Fruit fly (Drosophila melanogaster): ENCODE measurements around the gene pinta.

Gene pinta

DNA sequence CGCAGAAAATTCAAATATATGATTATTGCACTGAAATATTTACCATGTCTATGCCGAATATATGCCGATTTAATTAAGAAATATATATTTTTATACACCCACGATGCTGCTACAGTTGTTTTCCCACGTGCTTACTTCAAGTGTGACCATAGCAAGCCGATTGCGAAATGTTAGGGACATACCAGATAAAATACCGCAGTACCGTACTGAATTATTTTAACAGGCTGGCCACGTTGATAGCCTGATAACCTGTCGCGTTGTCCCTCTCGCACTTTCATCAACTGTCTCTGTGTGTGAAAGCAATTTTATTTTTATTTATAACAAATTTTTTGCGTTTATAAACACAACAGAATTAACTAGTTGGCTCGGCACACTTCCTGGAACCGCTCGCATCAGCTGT is 3.8 kb downstream of the pinta start, which contains the start of the genes Nop56 and mats (continued):
- TF ChIP-seq CG7556 (GFP tag; optimal IDR thresholded peaks at IDR 0.05) (no peak), dysf (GFP tag; IDR thresholded peaks at IDR 0.05) (no peak), gsb (GFP tag; IDR thresholded peaks at IDR 0.05) (no peak), B-H1 (GFP tag; IDR thresholded peaks at IDR 0.05) (no peak), psq (GFP tag; optimal IDR thresholded peaks at IDR 0.05) (no peak), Nf-YC (tag; optimal IDR thresholded peaks at IDR 0.05) (peak; percentile 62), CG7928 (GFP tag; optimal IDR thresholded peaks at IDR 0.05) (no peak), klu (GFP tag; IDR thresholded peaks at IDR 0.05) (no peak), CG3995 (GFP tag; optimal IDR thresholded peaks at IDR 0.05) (peak; percentile 40), Scr (GFP tag; IDR thresholded peaks at IDR 0.05; ENCODE audit: partially characterized antibody) (peak; percentile 35; the same call in 1 of the 2 replicates), E2f1 (GFP tag; IDR thresholded peaks at IDR 0.05) (no peak), jigr1 (GFP tag; IDR thresholded peaks at IDR 0.05) (no peak), lmd (GFP tag; IDR thresholded peaks at IDR 0.05) (no peak), CG8388 (GFP tag; optimal IDR thresholded peaks at IDR 0.05) (no peak), CG1647 (GFP tag; optimal IDR thresholded peaks at IDR 0.05) (no peak), CG17186 (GFP tag; optimal IDR thresholded peaks at IDR 0.05) (no peak), her (GFP tag; optimal IDR thresholded peaks at IDR 0.05) (no peak), Mad (GFP tag; optimal IDR thresholded peaks at IDR 0.05) (peak; percentile 22), CG7987 (GFP tag; optimal IDR thresholded peaks at IDR 0.05) (peak; percentile 34), ara (GFP tag; IDR thresholded peaks at IDR 0.05) (no peak), bcd (GFP tag; optimal IDR thresholded peaks at IDR 0.05) (no peak), tll (GFP tag; optimal IDR thresholded peaks at IDR 0.05) (no peak), Ada2b (GFP tag; IDR thresholded peaks at IDR 0.05) (no peak), CG3065 (GFP tag; optimal IDR thresholded peaks at IDR 0.05) (no peak), CG12299 (tag; optimal IDR thresholded peaks at IDR 0.05) (peak; percentile 28), Hsf (GFP tag; optimal IDR thresholded peaks at IDR 0.05) (no peak), bsh (GFP tag; optimal IDR thresholded peaks at IDR 0.05) (no peak), E2f2 (GFP tag; IDR thresholded peaks at IDR 0.05) (peak; percentile 23; the same call in 1 of the 2 replicates), kni (GFP tag; optimal IDR thresholded peaks at IDR 0.05) (no peak), CG17361 (GFP tag; IDR thresholded peaks at IDR 0.05) (no peak), CG5953 (GFP tag; IDR thresholded peaks at IDR 0.05) (no peak), CG9932 (GFP tag; IDR thresholded peaks at IDR 0.05) (no peak), B-H2 (GFP tag; optimal IDR thresholded peaks at IDR 0.05) (peak; percentile 63), Abd-B (GFP tag; optimal IDR thresholded peaks at IDR 0.05) (no peak), CG2129 (GFP tag; IDR thresholded peaks at IDR 0.05; ENCODE audit: partially characterized antibody) (no peak), ase (GFP tag; IDR thresholded peaks at IDR 0.05) (no peak), Dad (GFP tag; optimal IDR thresholded peaks at IDR 0.05) (no peak), chm (GFP tag; IDR thresholded peaks at IDR 0.05) (no peak), CrebB (tag; optimal IDR thresholded peaks at IDR 0.05) (no peak), twi (tag; optimal IDR thresholded peaks at IDR 0.05) (peak; percentile 53), gfzf (GFP tag; optimal IDR thresholded peaks at IDR 0.05) (peak; percentile 91), CG8290 (GFP tag; optimal IDR thresholded peaks at IDR 0.05) (no peak), CG8290 (tag; optimal IDR thresholded peaks at IDR 0.05) (no peak), Bgb (GFP tag; IDR thresholded peaks at IDR 0.05; ENCODE audit: partially characterized antibody) (peak; percentile 42; the same call in 1 of the 2 replicates), tup (GFP tag; optimal IDR thresholded peaks at IDR 0.05) (no peak), CG13123 (GFP tag; optimal IDR thresholded peaks at IDR 0.05) (no peak), NK7.1 (GFP tag; optimal IDR thresholded peaks at IDR 0.05) (no peak), corto (GFP tag; optimal IDR thresholded peaks at IDR 0.05) (no peak), CG5245 (GFP tag; optimal IDR thresholded peaks at IDR 0.05) (no peak), CG16863 (GFP tag; optimal IDR thresholded peaks at IDR 0.05) (no peak), CG1602 (GFP tag; optimal IDR thresholded peaks at IDR 0.05) (no peak), CG5180 (GFP tag; optimal IDR thresholded peaks at IDR 0.05) (peak; percentile 64)
